Worm (Caenorhabditis elegans) whole organism, L4 larva: ENCODE measurements around the gene sdz-8.

ENCODE experiments used
- aly-2 ChIP-seq: sonication (generic microtip); optimal IDR thresholded peaks from 2 replicates; lab custom pipeline; 2018; ENCODE audit warnings: missing biosample characterization, missing genetic modification characterization
- ama-1 ChIP-seq: fragments of 150-350 bp; optimal IDR thresholded peaks from 2 replicates; lab custom pipeline; 2014; ENCODE audit warnings: inconsistent platforms, mixed read lengths
- ceh-82 ChIP-seq: sonication (generic microtip); optimal IDR thresholded peaks from 2 replicates; lab custom pipeline; 2017; ENCODE audit warnings: missing biosample characterization, missing genetic modification characterization
- daf-16 ChIP-seq, 3 experiments: sonication (generic microtip); optimal IDR thresholded peaks; 2 replicates each; lab custom pipeline; 2016 to 2017; ENCODE audit warnings: missing genetic modification characterization in 3 of 3, missing genetic modification reagents in 3 of 3, mild to moderate bottlenecking in 2 of 3, missing compliant biosample characterization in 2 of 3, missing biosample characterization in 1 of 3, moderate library complexity in 1 of 3
- dpl-1 ChIP-seq: fragments of 150-350 bp; optimal IDR thresholded peaks from 2 replicates; lab custom pipeline; 2014; ENCODE audit warnings: missing biosample characterization, missing genetic modification reagents, missing genetic modification characterization
- egl-27 ChIP-seq: sonication (generic microtip); optimal IDR thresholded peaks from 3 replicates; lab custom pipeline; 2017; ENCODE audit warnings: missing biosample characterization, missing genetic modification reagents, missing genetic modification characterization
- egl-43 ChIP-seq: fragments of 200-800 bp; sonication (Bioruptor generic); IDR thresholded peaks from 2 replicates; pipeline ENCODE4 v1.3.6; 2022; ENCODE audit warnings: missing genetic modification reagents, missing genetic modification characterization, missing compliant biosample characterization
- fkh-10 ChIP-seq: fragments of 150-350 bp; optimal IDR thresholded peaks from 2 replicates; lab custom pipeline; 2014; ENCODE audit warnings: missing biosample characterization, missing genetic modification reagents, missing genetic modification characterization
- nhr-6 ChIP-seq: fragments of 150-350 bp; optimal IDR thresholded peaks from 2 replicates; lab custom pipeline; 2014; ENCODE audit warnings: missing biosample characterization, missing genetic modification characterization
- nhr-77 ChIP-seq: fragments of 150-350 bp; optimal IDR thresholded peaks from 2 replicates; lab custom pipeline; 2014; ENCODE audit warnings: missing biosample characterization, missing genetic modification characterization
- pha-4 ChIP-seq, 2 experiments: fragments of 150-350 bp in 1 of 2; fragments of 200-800 bp in 1 of 2; sonication (Bioruptor generic) in 1 of 2; IDR thresholded peaks in 1 of 2; optimal IDR thresholded peaks in 1 of 2; 2 replicates each; pipeline versions ENCODE4 v1.3.6 to Lab custom; 2014 to 2022; ENCODE audit warnings: missing genetic modification characterization in 2 of 2, missing genetic modification reagents in 2 of 2, missing biosample characterization in 1 of 2, missing compliant biosample characterization in 1 of 2
- snpc-4 ChIP-seq: fragments of 150-350 bp; optimal IDR thresholded peaks from 2 replicates; lab custom pipeline; 2014; ENCODE audit warnings: missing biosample characterization, missing genetic modification characterization
- tra-1 ChIP-seq: fragments of 200-800 bp; sonication (Bioruptor generic); IDR thresholded peaks from 2 replicates; pipeline ENCODE4 v1.3.6; 2022; ENCODE audit warnings: missing genetic modification reagents, missing genetic modification characterization, missing compliant biosample characterization
- unc-39 ChIP-seq: sonication (generic microtip); optimal IDR thresholded peaks from 2 replicates; lab custom pipeline; 2017; ENCODE audit warnings: missing biosample characterization, missing genetic modification characterization

- TF ChIP-seq pha-4 (GFP tag; IDR thresholded peaks at IDR 0.05; lab: Robert Waterston, UW) (no peak), pha-4 (tag; optimal IDR thresholded peaks at IDR 0.05; lab: Kevin White, UChicago) (no peak), daf-16 (GFP tag; optimal IDR thresholded peaks at IDR 0.05; lab: Kevin White, UChicago) (no peak), daf-16 (tag; optimal IDR thresholded peaks at IDR 0.05; lab: Kevin White, UChicago) (no peak), egl-43 (GFP tag; lab: Robert Waterston, UW) (no peak), ama-1 (no peak), nhr-77 (tag; lab: Kevin White, UChicago) (no peak), fkh-10 (GFP tag; lab: Kevin White, UChicago) (no peak), snpc-4 (tag; lab: Kevin White, UChicago) (no peak), ceh-82 (tag; lab: Kevin White, UChicago) (no peak), egl-27 (tag; lab: Kevin White, UChicago) (no peak), nhr-6 (no peak), aly-2 (no peak), tra-1 (GFP tag; lab: Robert Waterston, UW) (no peak), unc-39 (tag; lab: Kevin White, UChicago) (no peak), dpl-1 (GFP tag; lab: Kevin White, UChicago) (no peak)
These were observed 31.6 kb downstream of the sdz-8 start for ce11 chrV:11484404-11484803.
